Worm (Caenorhabditis elegans) whole organism, dauer: ENCODE results near the gene glb-16.

Source experiments
- unc-62 ChIP-seq: sonication (generic microtip); optimal IDR thresholded peaks from 2 replicates; lab custom pipeline; 2017; ENCODE audit warnings: missing biosample characterization, missing genetic modification reagents, missing genetic modification characterization

glb-16 gene

ce11 chrX:7522595-7522994 is 17.3 kb downstream of the glb-16 start:
- no peak for TF ChIP-seq unc-62 (GFP tag; lab: Kevin White, UChicago)

ce11 chrX:7519569-7519968 is 20.4 kb downstream of the glb-16 start, which contains the start of gene chts-1:
Gene chts-1, minus strand, starts transcription at chrX:7519669.
- TF ChIP-seq unc-62 (GFP tag; lab: Kevin White, UChicago): no peak

ce11 chrX:7512714-7513113 is 27.2 kb downstream of the glb-16 start:
- TF ChIP-seq unc-62 (GFP tag; lab: Kevin White, UChicago): no peak

ce11 chrX:7507141-7507540 is 32.8 kb downstream of the glb-16 start:
- no peak for TF ChIP-seq unc-62 (GFP tag; lab: Kevin White, UChicago)

- TF ChIP-seq unc-62 (GFP tag; lab: Kevin White, UChicago): no peak
Measured at ce11 chrX:7506533-7506932, 33.4 kb downstream of the glb-16 start, which contains the start of gene lgc-11. Gene lgc-11, minus strand, starts transcription at chrX:7506633.

ce11 chrX:7502807-7503206 is 37.1 kb downstream of the glb-16 start, which contains the start of gene F48E3.6:
Gene F48E3.6, minus strand, starts transcription at chrX:7502907.
- TF ChIP-seq unc-62 (GFP tag; lab: Kevin White, UChicago): no peak

- TF ChIP-seq unc-62 (GFP tag; lab: Kevin White, UChicago): no peak
Measured at ce11 chrX:7500970-7501369, 39.0 kb downstream of the glb-16 start, which contains the start of gene uggt-1. Gene uggt-1, minus strand, starts transcription at chrX:7500982.

- no peak for TF ChIP-seq unc-62 (GFP tag; lab: Kevin White, UChicago)
Measured at ce11 chrX:7495491-7495890, 44.4 kb downstream of the glb-16 start, which contains the start of gene try-14. Gene try-14, minus strand, starts transcription at chrX:7495591.

- TF ChIP-seq unc-62 (GFP tag; lab: Kevin White, UChicago): no peak
Measured at ce11 chrX:7493020-7493419, 46.9 kb downstream of the glb-16 start, which contains the start of gene F48E3.2. Gene F48E3.2, minus strand, starts transcription at chrX:7493120.

ce11 chrX:7491521-7491920 is 48.4 kb downstream of the glb-16 start:
- no peak for TF ChIP-seq unc-62 (GFP tag; lab: Kevin White, UChicago)
